Fruit fly (Drosophila melanogaster): ENCODE measurements around the gene CG14142.

DNA sequence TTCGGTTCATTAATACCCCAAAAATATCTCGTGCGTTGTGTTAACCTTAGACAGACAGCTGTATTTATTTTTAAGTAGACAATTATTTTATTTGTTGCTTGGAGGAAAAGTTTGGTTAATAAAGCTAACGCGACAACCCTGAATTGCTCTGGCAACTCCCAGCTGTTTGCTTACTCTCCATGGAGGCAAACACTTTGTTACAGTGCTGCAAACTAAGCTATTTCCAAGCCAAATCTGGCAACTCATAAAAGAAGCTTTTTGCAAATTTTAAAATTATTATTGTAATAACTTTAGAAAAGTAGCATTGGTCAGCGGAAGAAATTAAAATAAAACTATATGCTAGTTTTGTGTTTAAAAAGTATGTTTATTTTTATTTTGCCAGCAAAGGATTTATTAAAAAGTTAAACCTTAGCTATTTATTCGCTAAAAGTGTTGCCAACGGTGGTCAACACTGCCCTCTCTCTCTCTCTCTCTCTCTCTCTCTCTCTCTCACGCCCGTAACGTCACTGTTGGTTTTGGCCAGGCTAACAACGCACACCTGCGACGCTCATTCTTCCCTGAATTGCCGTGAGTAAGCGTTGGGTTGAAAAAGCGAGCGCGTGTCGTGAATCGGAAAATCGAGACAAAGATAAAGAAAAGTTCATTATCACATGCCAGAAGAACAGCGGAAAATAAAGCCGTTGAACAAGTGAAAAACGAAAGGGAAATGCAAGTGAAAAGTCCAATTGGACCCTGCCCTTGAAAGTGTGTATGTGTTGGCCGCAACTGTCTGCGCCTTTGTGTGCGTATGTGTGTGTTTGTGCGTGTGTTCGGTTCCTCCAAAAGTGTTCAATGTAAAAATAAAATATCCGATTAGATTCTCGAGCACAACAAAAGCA, 42.2 kb downstream of the CG14142 start:
- TF ChIP-seq dmrt93B (GFP tag; optimal IDR thresholded peaks at IDR 0.05) = peak; percentile 83
- peak; percentile 95 for TF ChIP-seq fru (GFP tag; optimal IDR thresholded peaks at IDR 0.05)
- TF ChIP-seq Myc (optimal IDR thresholded peaks at IDR 0.05) = peak; percentile 100
- peak; percentile 90 for TF ChIP-seq Rel (GFP tag; optimal IDR thresholded peaks at IDR 0.05)
- peak; percentile 45 for TF ChIP-seq Rel (tag; optimal IDR thresholded peaks at IDR 0.05)
- peak; percentile 92 for TF ChIP-seq HLH106 (tag; optimal IDR thresholded peaks at IDR 0.05)
- no peak for TF ChIP-seq Hr78 (GFP tag; optimal IDR thresholded peaks at IDR 0.05)
